Fruit fly (Drosophila melanogaster) whole organism, wandering third instar larva: ENCODE measurements around the gene mRpS22.

Experiments
- Abd-B ChIP-seq: fragments of >200 bp; optimal IDR thresholded peaks from 2 replicates; lab custom pipeline; 2017; ENCODE audit warnings: missing biosample characterization, missing genetic modification characterization
- CG32264 ChIP-seq: fragments of 200-800 bp; sonication (Bioruptor generic); optimal IDR thresholded peaks from 2 replicates; lab custom pipeline; 2016; ENCODE audit warnings: missing biosample characterization, missing genetic modification characterization
- CG9705 ChIP-seq: fragments of 200-800 bp; sonication (Bioruptor generic); optimal IDR thresholded peaks from 2 replicates; lab custom pipeline; 2018; ENCODE audit warnings: missing biosample characterization, mild to moderate bottlenecking, missing genetic modification characterization
- CrebA ChIP-seq: fragments of 200-800 bp; sonication (Bioruptor generic); optimal IDR thresholded peaks from 2 replicates; lab custom pipeline; 2016; ENCODE audit warnings: missing biosample characterization, mild to moderate bottlenecking, missing genetic modification characterization, borderline replicate concordance
- Dif ChIP-seq: fragments of 200-275, 200-300 bp; sonication (Bioruptor generic); optimal IDR thresholded peaks from 2 replicates; lab custom pipeline; 2018; ENCODE audit warnings: missing biosample characterization, missing genetic modification characterization; ENCODE audit not compliant: partially characterized antibody
- GATAd ChIP-seq: sonication (Bioruptor generic); optimal IDR thresholded peaks from 2 replicates; lab custom pipeline; 2016; ENCODE audit warnings: missing biosample characterization, missing genetic modification characterization
- HLH106 ChIP-seq: fragments of 200-800 bp; optimal IDR thresholded peaks from 3 replicates; lab custom pipeline; 2019; ENCODE audit warnings: missing biosample characterization, mild to moderate bottlenecking, missing genetic modification characterization, moderate library complexity
- Hnf4 ChIP-seq: fragments of 200-800 bp; sonication (Bioruptor generic); optimal IDR thresholded peaks from 2 replicates; lab custom pipeline; 2016; ENCODE audit warnings: missing biosample characterization, mild to moderate bottlenecking, missing genetic modification characterization
- Hr78 ChIP-seq: fragments of >200 bp; optimal IDR thresholded peaks from 2 replicates; lab custom pipeline; 2017; ENCODE audit warnings: missing biosample characterization, missing genetic modification characterization
- Hr83 ChIP-seq: fragments of 200-300 bp; sonication (Bioruptor generic); optimal IDR thresholded peaks from 2 replicates; lab custom pipeline; 2016; ENCODE audit warnings: missing biosample characterization, mild to moderate bottlenecking, missing genetic modification characterization, moderate library complexity; ENCODE audit not compliant: poor library complexity, severe bottlenecking
- Jra ChIP-seq: sonication (Bioruptor generic); optimal IDR thresholded peaks from 2 replicates; lab custom pipeline; 2016; ENCODE audit warnings: missing biosample characterization, missing genetic modification characterization
- Mio ChIP-seq: sonication (Bioruptor generic); optimal IDR thresholded peaks from 2 replicates; lab custom pipeline; 2016; ENCODE audit warnings: missing biosample characterization, missing genetic modification characterization
- Myc ChIP-seq: fragments of >200 bp; optimal IDR thresholded peaks from 2 replicates; lab custom pipeline; 2017
- N ChIP-seq: fragments of >200 bp; optimal IDR thresholded peaks from 2 replicates; lab custom pipeline; 2018; ENCODE audit warnings: missing biosample characterization, missing external identifiers, missing genetic modification characterization
- OdsH ChIP-seq: fragments of 200-800 bp; sonication (Bioruptor generic); optimal IDR thresholded peaks from 2 replicates; lab custom pipeline; 2016; ENCODE audit warnings: missing biosample characterization, mild to moderate bottlenecking, missing genetic modification characterization
- Rel ChIP-seq, 2 experiments: fragments of 200-800 bp; sonication (Bioruptor generic) in 1 of 2; optimal IDR thresholded peaks; 2 replicates in 1 of 2; 3 replicates in 1 of 2; lab custom pipeline; 2016 to 2019; ENCODE audit warnings: mild to moderate bottlenecking in 2 of 2, missing biosample characterization in 2 of 2, missing genetic modification characterization in 2 of 2, moderate library complexity in 1 of 2
- Sp1 ChIP-seq: fragments of 200-800 bp; sonication (Bioruptor generic); optimal IDR thresholded peaks from 3 replicates; lab custom pipeline; 2019; ENCODE audit warnings: missing biosample characterization, mild to moderate bottlenecking, missing genetic modification characterization, moderate library complexity
- Vsx2 ChIP-seq: fragments of 200-300, 225-300 bp; sonication (Bioruptor generic); optimal IDR thresholded peaks from 2 replicates; lab custom pipeline; 2018; ENCODE audit warnings: missing biosample characterization, missing genetic modification characterization; ENCODE audit not compliant: partially characterized antibody
- br ChIP-seq: fragments of 200-800 bp; sonication (Bioruptor generic); optimal IDR thresholded peaks from 2 replicates; lab custom pipeline; 2016; ENCODE audit warnings: missing biosample characterization, missing genetic modification characterization
- brk ChIP-seq: fragments of 200-800 bp; sonication (Bioruptor generic); optimal IDR thresholded peaks from 2 replicates; lab custom pipeline; 2016; ENCODE audit warnings: missing biosample characterization, mild to moderate bottlenecking, missing genetic modification characterization
- dl ChIP-seq, 2 experiments: fragments of 175-275, 200-275 bp in 1 of 2; fragments of 200-275 bp in 1 of 2; sonication (Bioruptor generic); optimal IDR thresholded peaks; lab custom pipeline; 2018; ENCODE audit warnings: mild to moderate bottlenecking in 2 of 2, missing biosample characterization in 2 of 2, missing genetic modification characterization in 2 of 2, moderate library complexity in 2 of 2; ENCODE audit not compliant: partially characterized antibody in 2 of 2, insufficient read depth in 1 of 2
- dmrt93B ChIP-seq: fragments of 200-800 bp; sonication (Bioruptor generic); optimal IDR thresholded peaks from 2 replicates; lab custom pipeline; 2018; ENCODE audit warnings: missing biosample characterization, mild to moderate bottlenecking, missing genetic modification characterization
- ey ChIP-seq: fragments of 200-800 bp; sonication (Bioruptor generic); optimal IDR thresholded peaks from 2 replicates; lab custom pipeline; 2016; ENCODE audit warnings: missing biosample characterization, missing genetic modification characterization
- foxo ChIP-seq, 2 experiments: fragments of 200-800 bp; sonication (Bioruptor generic); optimal IDR thresholded peaks; 2 replicates in 1 of 2; 3 replicates in 1 of 2; lab custom pipeline; 2016 to 2017; ENCODE audit warnings: missing biosample characterization in 2 of 2, missing genetic modification characterization in 2 of 2
- h ChIP-seq: fragments of 200-800 bp; sonication (Bioruptor generic); optimal IDR thresholded peaks from 3 replicates; lab custom pipeline; 2016; ENCODE audit warnings: missing biosample characterization, mild to moderate bottlenecking, missing genetic modification characterization
- jim ChIP-seq: fragments of 175-275, 200-325 bp; sonication (Bioruptor generic); optimal IDR thresholded peaks from 2 replicates; lab custom pipeline; 2016; ENCODE audit warnings: missing biosample characterization, mild to moderate bottlenecking, missing genetic modification characterization
- lola ChIP-seq: fragments of >200 bp; optimal IDR thresholded peaks from 2 replicates; lab custom pipeline; 2017; ENCODE audit warnings: missing biosample characterization, missing genetic modification characterization
- pan ChIP-seq: fragments of >200 bp; optimal IDR thresholded peaks from 2 replicates; lab custom pipeline; 2017
- psq ChIP-seq: fragments of 200-800 bp; sonication (Bioruptor generic); optimal IDR thresholded peaks from 3 replicates; lab custom pipeline; 2017; ENCODE audit warnings: missing biosample characterization, mild to moderate bottlenecking, missing genetic modification characterization, moderate library complexity
- rgr ChIP-seq: fragments of 200-800 bp; sonication (Bioruptor generic); optimal IDR thresholded peaks from 3 replicates; lab custom pipeline; 2016; ENCODE audit warnings: missing biosample characterization, mild to moderate bottlenecking, missing genetic modification characterization
- sage ChIP-seq: fragments of 200-800 bp; sonication (Bioruptor generic); optimal IDR thresholded peaks from 2 replicates; lab custom pipeline; 2016; ENCODE audit warnings: missing biosample characterization, mild to moderate bottlenecking, missing genetic modification characterization
- sv ChIP-seq: fragments of 200-800 bp; sonication (Bioruptor generic); optimal IDR thresholded peaks from 3 replicates; lab custom pipeline; 2016; ENCODE audit warnings: missing biosample characterization, missing genetic modification characterization
- tai ChIP-seq: sonication (Bioruptor generic); optimal IDR thresholded peaks from 2 replicates; lab custom pipeline; 2016; ENCODE audit warnings: missing biosample characterization, missing genetic modification characterization
- usp ChIP-seq: fragments of >200 bp; optimal IDR thresholded peaks from 2 replicates; lab custom pipeline; 2017; ENCODE audit warnings: missing biosample characterization, missing genetic modification characterization
- woc ChIP-seq: sonication (Bioruptor generic); optimal IDR thresholded peaks from 2 replicates; lab custom pipeline; 2016; ENCODE audit warnings: missing biosample characterization, mild to moderate bottlenecking, missing genetic modification characterization

mRpS22 gene

DNA sequence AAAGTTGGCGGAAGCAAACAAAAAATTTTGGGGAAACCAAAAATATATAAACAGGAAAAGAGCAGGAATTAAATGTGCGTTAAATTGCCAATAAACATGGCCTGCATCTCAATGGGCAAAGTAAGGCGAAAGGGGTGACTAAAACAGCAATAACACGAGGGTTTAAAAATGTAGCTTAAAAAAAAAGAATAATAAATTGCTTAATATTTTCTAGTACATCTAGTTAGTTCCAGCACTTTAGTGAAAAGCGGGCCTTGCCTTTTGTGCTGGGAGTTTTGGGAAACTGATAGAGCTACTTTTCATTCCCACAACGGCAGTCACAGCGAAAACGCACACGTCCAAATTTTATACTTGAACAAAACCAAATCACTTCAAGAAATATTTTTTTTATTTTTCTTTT is 4.6 kb upstream of the mRpS22 start, which contains the start of gene mil:
Gene mil (plus strand): TSS at position 301 of the 400 bp plus-strand sequence.
- TF ChIP-seq CG32264, result no peak
- TF ChIP-seq Rel (GFP tag; optimal IDR thresholded peaks at IDR 0.05; lab: Kevin White, UChicago), result no peak
- TF ChIP-seq Rel (tag; optimal IDR thresholded peaks at IDR 0.05; lab: Kevin White, UChicago), result no peak
- no peak for TF ChIP-seq foxo (GFP tag; optimal IDR thresholded peaks at IDR 0.05; lab: Kevin White, UChicago)
- TF ChIP-seq N (GFP tag; lab: Kevin White, UChicago), result no peak
- TF ChIP-seq sv (GFP tag; lab: Kevin White, UChicago), result no peak
- TF ChIP-seq CG9705, result no peak
- no peak for TF ChIP-seq sage (GFP tag; lab: Kevin White, UChicago)
- no peak for TF ChIP-seq HLH106
- TF ChIP-seq tai (GFP tag; lab: Kevin White, UChicago), result no peak
- no peak for TF ChIP-seq CrebA
- TF ChIP-seq Myc (lab: Kevin White, UChicago), result no peak
- no peak for TF ChIP-seq Abd-B (GFP tag; lab: Kevin White, UChicago)
- no peak for TF ChIP-seq lola (GFP tag; lab: Kevin White, UChicago)
- no peak for TF ChIP-seq brk (GFP tag; lab: Kevin White, UChicago)
- TF ChIP-seq Dif (GFP tag; lab: Kevin White, UChicago), result no peak
- TF ChIP-seq psq (GFP tag; lab: Kevin White, UChicago), result no peak
- no peak for TF ChIP-seq br (GFP tag; lab: Kevin White, UChicago)
- TF ChIP-seq h (GFP tag; lab: Kevin White, UChicago), result no peak
- TF ChIP-seq ey (GFP tag; lab: Kevin White, UChicago), result no peak
- TF ChIP-seq rgr (GFP tag; lab: Kevin White, UChicago), result no peak

DNA sequence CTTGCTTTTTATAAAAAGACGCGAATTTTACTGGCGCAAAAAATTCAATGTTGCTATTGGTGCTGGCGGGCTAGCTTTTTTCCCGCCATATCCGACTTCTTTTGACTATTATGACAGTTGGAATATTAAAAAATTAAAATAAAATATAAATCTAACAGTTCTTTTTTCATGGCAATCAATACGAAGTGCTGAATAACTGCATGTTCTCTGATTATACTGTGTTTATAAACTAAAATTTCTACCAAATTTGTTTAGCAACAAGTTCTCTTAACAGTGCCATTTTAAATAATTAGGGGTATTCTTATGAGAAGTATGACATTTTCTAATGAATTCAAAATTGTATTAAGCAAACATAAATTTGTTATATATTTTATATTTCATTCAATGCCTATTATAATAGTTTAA is 2.7 kb downstream of the mRpS22 start, which contains the start of gene Boh1:
Gene Boh1 (minus strand): TSS at position 76 of the 405 bp plus-strand sequence.
- TF ChIP-seq Jra (GFP tag; lab: Kevin White, UChicago) (no peak), sage (GFP tag; lab: Kevin White, UChicago) (no peak), Hr83 (GFP tag; lab: Kevin White, UChicago) (no peak), Sp1 (peak; percentile 41), sv (GFP tag; lab: Kevin White, UChicago) (no peak), pan (no peak), Rel (GFP tag; optimal IDR thresholded peaks at IDR 0.05; lab: Kevin White, UChicago) (no peak), Rel (tag; optimal IDR thresholded peaks at IDR 0.05; lab: Kevin White, UChicago) (no peak), dmrt93B (no peak), OdsH (peak; percentile 28), HLH106 (peak; percentile 45), Abd-B (GFP tag; lab: Kevin White, UChicago) (no peak), tai (GFP tag; lab: Kevin White, UChicago) (no peak), foxo (GFP tag; optimal IDR thresholded peaks at IDR 0.05; lab: Kevin White, UChicago) (peak in 1 of 2 experiments; percentile 9), Hr78 (GFP tag; lab: Kevin White, UChicago) (no peak), woc (GFP tag; lab: Kevin White, UChicago) (peak; percentile 54), jim (GFP tag; lab: Kevin White, UChicago) (no peak), dl (GFP tag; optimal IDR thresholded peaks at IDR 0.05; lab: Kevin White, UChicago; ENCODE audit: insufficient read depth in 1 of 2, partially characterized antibody in 2 of 2) (no peak), Myc (lab: Kevin White, UChicago) (peak; percentile 92), CrebA (no peak), psq (GFP tag; lab: Kevin White, UChicago) (peak; percentile 14), brk (GFP tag; lab: Kevin White, UChicago) (no peak), rgr (GFP tag; lab: Kevin White, UChicago) (peak; percentile 53), Hnf4 (GFP tag; lab: Kevin White, UChicago) (no peak), usp (GFP tag; lab: Kevin White, UChicago) (no peak), h (GFP tag; lab: Kevin White, UChicago) (peak; percentile 27), CG9705 (no peak), Vsx2 (GFP tag; lab: Kevin White, UChicago) (no peak), Mio (GFP tag; lab: Kevin White, UChicago) (no peak), lola (GFP tag; lab: Kevin White, UChicago) (no peak), GATAd (GFP tag; lab: Kevin White, UChicago) (no peak)

DNA sequence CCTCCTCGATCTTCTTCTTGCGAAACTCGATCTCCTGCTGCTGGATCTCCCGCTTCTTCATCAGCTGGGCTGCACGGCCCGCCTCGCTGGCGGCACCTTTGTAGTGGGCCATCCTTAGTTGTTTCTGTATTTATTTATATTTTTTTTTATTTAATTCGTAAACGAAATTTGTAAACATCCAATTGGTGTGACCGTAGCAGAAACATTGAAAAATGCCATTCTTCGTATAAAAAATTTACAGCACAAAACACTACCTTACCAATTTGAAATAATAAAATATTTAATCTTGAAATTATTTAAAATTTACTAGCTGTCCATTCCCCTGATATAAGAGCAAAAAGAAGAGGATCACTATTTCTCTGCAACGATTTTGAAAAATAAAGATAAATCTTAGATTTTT is 4.2 kb downstream of the mRpS22 start, which contains the start of gene CG12259:
Gene CG12259 (minus strand): TSS at position 207 of the 400 bp plus-strand sequence.
- TF ChIP-seq woc (GFP tag; lab: Kevin White, UChicago) (peak; percentile 6), jim (GFP tag; lab: Kevin White, UChicago) (no peak)
